Fruit fly (Drosophila melanogaster): ENCODE results near the gene Usp32.

Usp32 gene

dm6 chr3L:19901486-19902255 is 30.7 kb downstream of the Usp32 start (continued):
- TF ChIP-seq grn (GFP tag; optimal IDR thresholded peaks at IDR 0.05): peak; percentile 67
- peak; percentile 28 for TF ChIP-seq CG18599 (GFP tag; optimal IDR thresholded peaks at IDR 0.05)
- TF ChIP-seq Fer1 (GFP tag; optimal IDR thresholded peaks at IDR 0.05): peak; percentile 16
- TF ChIP-seq HmgZ (tag; optimal IDR thresholded peaks at IDR 0.05): peak; percentile 30

- TF ChIP-seq CG8281 (tag; optimal IDR thresholded peaks at IDR 0.05) (peak; percentile 81), az2 (GFP tag; optimal IDR thresholded peaks at IDR 0.05) (peak; percentile 95), pita (GFP tag; optimal IDR thresholded peaks at IDR 0.05) (no peak), Adf1 (GFP tag; IDR thresholded peaks at IDR 0.05) (peak; percentile 78), pzg (GFP tag; optimal IDR thresholded peaks at IDR 0.05) (peak; percentile 22), YL-1 (GFP tag; optimal IDR thresholded peaks at IDR 0.05) (peak; percentile 55), Doc2 (GFP tag; IDR thresholded peaks at IDR 0.05) (no peak), cad (GFP tag; optimal IDR thresholded peaks at IDR 0.05) (no peak), TFAM (GFP tag; optimal IDR thresholded peaks at IDR 0.05) (peak; percentile 65), tgo (GFP tag; IDR thresholded peaks at IDR 0.05) (peak; percentile 94), Dip2 (GFP tag; IDR thresholded peaks at IDR 0.05) (no peak), Lpt (GFP tag; optimal IDR thresholded peaks at IDR 0.05) (no peak), CG11456 (GFP tag; IDR thresholded peaks at IDR 0.05) (peak; percentile 95), CG5245 (GFP tag; optimal IDR thresholded peaks at IDR 0.05) (peak; percentile 93), br (optimal IDR thresholded peaks at IDR 0.05) (no peak), CG11085 (GFP tag; IDR thresholded peaks at IDR 0.05) (peak; percentile 91), CG12744 (GFP tag; optimal IDR thresholded peaks at IDR 0.05) (peak; percentile 92), CG17361 (GFP tag; IDR thresholded peaks at IDR 0.05) (peak; percentile 72), CG9437 (GFP tag; optimal IDR thresholded peaks at IDR 0.05) (peak; percentile 88), Spps (tag; optimal IDR thresholded peaks at IDR 0.05) (peak; percentile 64), al (GFP tag; IDR thresholded peaks at IDR 0.05) (peak; percentile 87), CG4854 (GFP tag; optimal IDR thresholded peaks at IDR 0.05) (peak; percentile 79), twi (tag; optimal IDR thresholded peaks at IDR 0.05) (peak; percentile 79), CG30020 (tag; optimal IDR thresholded peaks at IDR 0.05) (peak; percentile 64), Six4 (GFP tag; optimal IDR thresholded peaks at IDR 0.05) (peak; percentile 90), Bdp1 (GFP tag; optimal IDR thresholded peaks at IDR 0.05) (peak; percentile 85), pum (GFP tag; optimal IDR thresholded peaks at IDR 0.05) (peak; percentile 87), CG13123 (GFP tag; optimal IDR thresholded peaks at IDR 0.05) (peak; percentile 90), ttk (GFP tag; IDR thresholded peaks at IDR 0.05) (peak; percentile 96; the same call in 1 of the 2 replicates), ato (GFP tag; IDR thresholded peaks at IDR 0.05; ENCODE audit: partially characterized antibody) (no peak), dpn (GFP tag; optimal IDR thresholded peaks at IDR 0.05) (peak; percentile 90 to 97), Lim3 (GFP tag; IDR thresholded peaks at IDR 0.05) (peak; percentile 92; the same call in 1 of the 2 replicates), Camta (GFP tag; optimal IDR thresholded peaks at IDR 0.05) (peak; percentile 40), CG3995 (GFP tag; optimal IDR thresholded peaks at IDR 0.05) (peak; percentile 71), CG4617 (GFP tag; optimal IDR thresholded peaks at IDR 0.05; ENCODE audit: borderline replicate concordance) (peak; percentile 75), CG7786 (GFP tag; optimal IDR thresholded peaks at IDR 0.05) (peak; percentile 97), Rfx (GFP tag; IDR thresholded peaks at IDR 0.05) (peak; percentile 97), lmd (GFP tag; IDR thresholded peaks at IDR 0.05) (peak; percentile 97), Abd-B (GFP tag; optimal IDR thresholded peaks at IDR 0.05) (peak; percentile 90), HLH54F (GFP tag; optimal IDR thresholded peaks at IDR 0.05) (peak; percentile 97), Ptx1 (GFP tag; IDR thresholded peaks at IDR 0.05) (peak; percentile 96), Dp (GFP tag; optimal IDR thresholded peaks at IDR 0.05) (peak; percentile 0), CG12942 (GFP tag; optimal IDR thresholded peaks at IDR 0.05) (peak; percentile 91)
Observed at dm6 chr3L:19902560-19903399, 31.8 kb downstream of the Usp32 start.

Measured in whole organism, embryonic.